Fruit fly (Drosophila melanogaster): Measurements from ENCODE around the gene CG6770.

The CG6770 gene

dm6 chr2L:12010877-12011666 is 34.8 kb downstream of the CG6770 start (continued):
- TF ChIP-seq Bgb (GFP tag; IDR thresholded peaks at IDR 0.05; ENCODE audit: partially characterized antibody) (no peak), ap (GFP tag; IDR thresholded peaks at IDR 0.05) (no peak), fd96Cb (tag; optimal IDR thresholded peaks at IDR 0.05) (peak; percentile 89), ssp (GFP tag; IDR thresholded peaks at IDR 0.05) (no peak), eve (GFP tag; optimal IDR thresholded peaks at IDR 0.05) (no peak), CG1603 (tag; optimal IDR thresholded peaks at IDR 0.05) (peak; percentile 92), CG4730 (GFP tag; IDR thresholded peaks at IDR 0.05) (no peak), CG6175 (GFP tag; IDR thresholded peaks at IDR 0.05) (no peak), CG3838 (GFP tag; optimal IDR thresholded peaks at IDR 0.05) (peak; percentile 17), CG10654 (GFP tag; optimal IDR thresholded peaks at IDR 0.05) (peak; percentile 90), BEAF-32 (GFP tag; optimal IDR thresholded peaks at IDR 0.05) (peak; percentile 20), Oli (tag; optimal IDR thresholded peaks at IDR 0.05) (peak; percentile 95), Deaf1 (tag; optimal IDR thresholded peaks at IDR 0.05) (peak; percentile 61), Neu2 (GFP tag; optimal IDR thresholded peaks at IDR 0.05; ENCODE audit: borderline replicate concordance) (no peak), Ets97D (GFP tag; optimal IDR thresholded peaks at IDR 0.05) (no peak), CG14667 (GFP tag; IDR thresholded peaks at IDR 0.05) (no peak), CG4282 (GFP tag; optimal IDR thresholded peaks at IDR 0.05) (no peak), CG7372 (GFP tag; IDR thresholded peaks at IDR 0.05) (no peak), sc (optimal IDR thresholded peaks at IDR 0.05) (no peak), sc (GFP tag; optimal IDR thresholded peaks at IDR 0.05) (peak; percentile 75), dimm (GFP tag; IDR thresholded peaks at IDR 0.05) (no peak), Lpt (GFP tag; optimal IDR thresholded peaks at IDR 0.05) (no peak), maf-S (GFP tag; optimal IDR thresholded peaks at IDR 0.05) (peak; percentile 63), bowl (GFP tag; IDR thresholded peaks at IDR 0.05) (no peak), CG4854 (GFP tag; optimal IDR thresholded peaks at IDR 0.05) (peak; percentile 51), Bteb2 (GFP tag; optimal IDR thresholded peaks at IDR 0.05) (peak; percentile 77), usp (GFP tag; optimal IDR thresholded peaks at IDR 0.05) (no peak), CG2678 (tag; optimal IDR thresholded peaks at IDR 0.05) (peak; percentile 97), CG10543 (GFP tag; optimal IDR thresholded peaks at IDR 0.05) (peak; percentile 93), gt (GFP tag; IDR thresholded peaks at IDR 0.05) (no peak), CG30431 (GFP tag; optimal IDR thresholded peaks at IDR 0.05) (peak; percentile 88), Hr3 (GFP tag; optimal IDR thresholded peaks at IDR 0.05) (peak; percentile 88), wor (GFP tag; IDR thresholded peaks at IDR 0.05) (no peak), HmgZ (tag; optimal IDR thresholded peaks at IDR 0.05) (peak; percentile 89), cas (GFP tag; IDR thresholded peaks at IDR 0.05) (no peak), grn (GFP tag; optimal IDR thresholded peaks at IDR 0.05) (no peak), CG2875 (GFP tag; optimal IDR thresholded peaks at IDR 0.05) (peak; percentile 67), CG31388 (GFP tag; optimal IDR thresholded peaks at IDR 0.05) (peak; percentile 43), CG15601 (tag; optimal IDR thresholded peaks at IDR 0.05) (no peak), stwl (tag; optimal IDR thresholded peaks at IDR 0.05) (no peak), Usf (GFP tag; optimal IDR thresholded peaks at IDR 0.05) (peak; percentile 87), sens (GFP tag) (peak; percentile 97), slou (GFP tag; optimal IDR thresholded peaks at IDR 0.05) (peak; percentile 85), Abd-B (GFP tag; optimal IDR thresholded peaks at IDR 0.05) (peak; percentile 83), CG5180 (GFP tag; optimal IDR thresholded peaks at IDR 0.05) (peak; percentile 84), NK7.1 (GFP tag; optimal IDR thresholded peaks at IDR 0.05) (peak; percentile 31), seq (GFP tag; IDR thresholded peaks at IDR 0.05) (no peak), Hmr (GFP tag; optimal IDR thresholded peaks at IDR 0.05) (peak; percentile 95), MESR4 (GFP tag; optimal IDR thresholded peaks at IDR 0.05) (peak; percentile 1), CG1602 (GFP tag; optimal IDR thresholded peaks at IDR 0.05) (peak; percentile 90), CG5245 (GFP tag; optimal IDR thresholded peaks at IDR 0.05) (peak; percentile 70)
